Worm (Caenorhabditis elegans) whole organism, midembryonic: ENCODE data around the gene F58B4.2.

Experiments used
- T22C8.4 ChIP-seq: fragments of 200-800 bp; sonication (Bioruptor generic); IDR thresholded peaks from 2 replicates; pipeline ENCODE4 v1.3.6; 2022; ENCODE audit warnings: missing genetic modification characterization, missing compliant biosample characterization
- cog-1 ChIP-seq: sonication (generic microtip); optimal IDR thresholded peaks from 2 replicates; lab custom pipeline; 2016; ENCODE audit warnings: missing genetic modification characterization, missing compliant biosample characterization
- flt-1 ChIP-seq: fragments of 200-800 bp; sonication (Bioruptor generic); IDR thresholded peaks from 2 replicates; pipeline ENCODE4 v1.3.6; 2022; ENCODE audit warnings: missing genetic modification characterization, missing compliant biosample characterization
- klf-2 ChIP-seq: fragments of 200-800 bp; sonication (Bioruptor generic); conservative IDR thresholded peaks from 2 replicates; pipeline ENCODE4 v1.3.6; 2022; ENCODE audit warnings: missing genetic modification reagents, missing genetic modification characterization, missing compliant biosample characterization
- med-1 ChIP-seq: sonication (generic microtip); optimal IDR thresholded peaks from 2 replicates; lab custom pipeline; 2017; ENCODE audit warnings: missing genetic modification characterization, mild to moderate bottlenecking, missing compliant biosample characterization, antibody characterized with exemption, missing genetic modification reagents; ENCODE audit not compliant: insufficient read depth
- ref-1 ChIP-seq: fragments of 200-800 bp; sonication (Bioruptor generic); conservative IDR thresholded peaks from 2 replicates; pipeline ENCODE4 v1.3.6; 2022; ENCODE audit warnings: missing genetic modification reagents, missing genetic modification characterization, missing compliant biosample characterization
- tab-1 ChIP-seq: fragments of 200-800 bp; sonication (Bioruptor generic); IDR thresholded peaks from 2 replicates; pipeline ENCODE4 v1.3.6; 2022; ENCODE audit warnings: missing genetic modification characterization, missing compliant biosample characterization
- ztf-23 ChIP-seq: fragments of 200-800 bp; sonication (Bioruptor generic); IDR thresholded peaks from 2 replicates; pipeline ENCODE4 v1.3.6; 2022; ENCODE audit warnings: missing genetic modification reagents, missing genetic modification characterization, missing compliant biosample characterization
- ztf-29 ChIP-seq: fragments of 200-800 bp; sonication (Bioruptor generic); IDR thresholded peaks from 2 replicates; pipeline ENCODE4 v1.3.6; 2022; ENCODE audit warnings: missing genetic modification reagents, missing genetic modification characterization, missing compliant biosample characterization

Gene F58B4.2

ce11 chrV:10924731-10925130 is 6.5 kb upstream of the F58B4.2 start, which contains the start of gene F58B4.6:
Gene F58B4.6 (plus strand): TSS chrV:10925031.
- TF ChIP-seq cog-1 (no peak), flt-1 (GFP tag; lab: Robert Waterston, UW) (no peak), ztf-29 (no peak), ref-1 (no peak), ztf-23 (GFP tag; lab: Robert Waterston, UW) (no peak), med-1 (GFP tag; lab: Kevin White, UChicago) (no peak), klf-2 (GFP tag; lab: Robert Waterston, UW) (no peak), tab-1 (GFP tag; lab: Robert Waterston, UW) (no peak), T22C8.4 (GFP tag; lab: Robert Waterston, UW) (no peak)

ce11 chrV:10923229-10923628 is 5.0 kb upstream of the F58B4.2 start, which contains the start of gene F58B4.7:
Gene F58B4.7 (minus strand): TSS chrV:10923329.
- TF ChIP-seq ztf-29 (no peak), cog-1 (no peak), ztf-23 (GFP tag; lab: Robert Waterston, UW) (no peak), flt-1 (GFP tag; lab: Robert Waterston, UW) (no peak), T22C8.4 (GFP tag; lab: Robert Waterston, UW) (no peak), ref-1 (no peak), tab-1 (GFP tag; lab: Robert Waterston, UW) (no peak), klf-2 (GFP tag; lab: Robert Waterston, UW) (no peak), med-1 (GFP tag; lab: Kevin White, UChicago) (no peak)

- TF ChIP-seq ref-1 (no peak), ztf-29 (no peak)
Observed at ce11 chrV:10921747-10922146, 3.5 kb upstream of the F58B4.2 start, which contains the start of gene nas-31. Gene nas-31 (minus strand): TSS chrV:10921847.

- TF ChIP-seq tab-1 (GFP tag; lab: Robert Waterston, UW) (no peak), klf-2 (GFP tag; lab: Robert Waterston, UW) (no peak), flt-1 (GFP tag; lab: Robert Waterston, UW) (no peak), ztf-23 (GFP tag; lab: Robert Waterston, UW) (no peak), ztf-29 (no peak), med-1 (GFP tag; lab: Kevin White, UChicago) (no peak), T22C8.4 (GFP tag; lab: Robert Waterston, UW) (no peak), cog-1 (no peak), ref-1 (no peak)
Observed at ce11 chrV:10915922-10916321, 2.4 kb downstream of the F58B4.2 start.

- TF ChIP-seq med-1 (GFP tag; lab: Kevin White, UChicago), result no peak
- no peak for TF ChIP-seq T22C8.4 (GFP tag; lab: Robert Waterston, UW)
- TF ChIP-seq ztf-23 (GFP tag; lab: Robert Waterston, UW), result no peak
- no peak for TF ChIP-seq cog-1
- TF ChIP-seq ztf-29, result no peak
- TF ChIP-seq ref-1, result no peak
- no peak for TF ChIP-seq flt-1 (GFP tag; lab: Robert Waterston, UW)
- TF ChIP-seq klf-2 (GFP tag; lab: Robert Waterston, UW), result no peak
- no peak for TF ChIP-seq tab-1 (GFP tag; lab: Robert Waterston, UW)
Observed at ce11 chrV:10909959-10910358, 8.3 kb downstream of the F58B4.2 start.

- TF ChIP-seq ref-1 (no peak), med-1 (GFP tag; lab: Kevin White, UChicago) (no peak), cog-1 (no peak), ztf-29 (no peak), T22C8.4 (GFP tag; lab: Robert Waterston, UW) (no peak)
Observed at ce11 chrV:10909071-10909470, 9.2 kb downstream of the F58B4.2 start, which contains the start of gene zzz-1. Gene zzz-1 (minus strand): TSS chrV:10909171.

ce11 chrV:10904795-10905194 is 13.5 kb downstream of the F58B4.2 start:
- TF ChIP-seq klf-2 (GFP tag; lab: Robert Waterston, UW) (no peak), tab-1 (GFP tag; lab: Robert Waterston, UW) (no peak), flt-1 (GFP tag; lab: Robert Waterston, UW) (no peak), med-1 (GFP tag; lab: Kevin White, UChicago) (no peak), T22C8.4 (GFP tag; lab: Robert Waterston, UW) (no peak), cog-1 (no peak), ztf-29 (no peak), ref-1 (no peak), ztf-23 (GFP tag; lab: Robert Waterston, UW) (no peak)

- TF ChIP-seq tab-1 (GFP tag; lab: Robert Waterston, UW), result no peak
- TF ChIP-seq ztf-23 (GFP tag; lab: Robert Waterston, UW), result no peak
- no peak for TF ChIP-seq ref-1
- TF ChIP-seq klf-2 (GFP tag; lab: Robert Waterston, UW), result no peak
- no peak for TF ChIP-seq cog-1
- TF ChIP-seq T22C8.4 (GFP tag; lab: Robert Waterston, UW), result no peak
- no peak for TF ChIP-seq med-1 (GFP tag; lab: Kevin White, UChicago)
- TF ChIP-seq ztf-29, result no peak
- TF ChIP-seq flt-1 (GFP tag; lab: Robert Waterston, UW), result no peak
Observed at ce11 chrV:10903748-10904147, 14.5 kb downstream of the F58B4.2 start, which contains the start of gene F32D8.15. Gene F32D8.15 (plus strand): TSS chrV:10904048.

- TF ChIP-seq T22C8.4 (GFP tag; lab: Robert Waterston, UW), result no peak
- no peak for TF ChIP-seq ztf-23 (GFP tag; lab: Robert Waterston, UW)
- TF ChIP-seq klf-2 (GFP tag; lab: Robert Waterston, UW), result no peak
- no peak for TF ChIP-seq cog-1
- TF ChIP-seq tab-1 (GFP tag; lab: Robert Waterston, UW), result no peak
- TF ChIP-seq ztf-29, result no peak
- TF ChIP-seq flt-1 (GFP tag; lab: Robert Waterston, UW), result no peak
- TF ChIP-seq ref-1, result no peak
- no peak for TF ChIP-seq med-1 (GFP tag; lab: Kevin White, UChicago)
Observed at ce11 chrV:10902682-10903081, 15.6 kb downstream of the F58B4.2 start, which contains the start of gene F32D8.8. Gene F32D8.8 (minus strand): TSS chrV:10902782.

ce11 chrV:10901125-10901524 is 17.1 kb downstream of the F58B4.2 start, which contains the start of gene spp-16:
Gene spp-16 (minus strand): TSS chrV:10901303.
- TF ChIP-seq med-1 (GFP tag; lab: Kevin White, UChicago), result no peak
- no peak for TF ChIP-seq cog-1
- TF ChIP-seq klf-2 (GFP tag; lab: Robert Waterston, UW), result no peak
- TF ChIP-seq ztf-23 (GFP tag; lab: Robert Waterston, UW), result no peak
- TF ChIP-seq flt-1 (GFP tag; lab: Robert Waterston, UW), result no peak
- no peak for TF ChIP-seq T22C8.4 (GFP tag; lab: Robert Waterston, UW)
- TF ChIP-seq tab-1 (GFP tag; lab: Robert Waterston, UW), result no peak
- no peak for TF ChIP-seq ztf-29
- TF ChIP-seq ref-1, result no peak
